Worm (Caenorhabditis elegans) whole organism, young adult: ENCODE data around the gene toca-1.

Experiments
- B0336.3 ChIP-seq: fragments of 200-800 bp; sonication (Bioruptor generic); IDR thresholded peaks from 2 replicates; pipeline ENCODE4 v1.3.6; 2022; ENCODE audit warnings: missing genetic modification characterization, missing compliant biosample characterization
- C06A6.2 ChIP-seq: fragments of 200-800 bp; sonication (Bioruptor generic); conservative IDR thresholded peaks from 2 replicates; pipeline ENCODE4 v1.3.6; 2022; ENCODE audit warnings: missing genetic modification characterization, missing compliant biosample characterization
- C17E4.6 ChIP-seq: fragments of 200-800 bp; sonication (Bioruptor generic); IDR thresholded peaks from 2 replicates; pipeline ENCODE4 v1.3.6; 2022; ENCODE audit warnings: missing genetic modification reagents, missing genetic modification characterization, missing compliant biosample characterization
- F10E7.11 ChIP-seq: sonication (generic microtip); optimal IDR thresholded peaks from 2 replicates; lab custom pipeline; 2017; ENCODE audit warnings: mild to moderate bottlenecking, missing genetic modification characterization, moderate library complexity, missing compliant biosample characterization
- F33H1.4 ChIP-seq: fragments of 200-800 bp; sonication (Bioruptor generic); IDR thresholded peaks from 2 replicates; pipeline ENCODE4 v1.3.6; 2022; ENCODE audit warnings: missing genetic modification reagents, missing genetic modification characterization, missing compliant biosample characterization
- F52B5.7 ChIP-seq: sonication (generic microtip); optimal IDR thresholded peaks from 2 replicates; lab custom pipeline; 2016; ENCODE audit warnings: mild to moderate bottlenecking, missing genetic modification characterization, missing compliant biosample characterization
- F57C9.4 ChIP-seq: sonication (generic microtip); optimal IDR thresholded peaks from 2 replicates; lab custom pipeline; 2017; ENCODE audit warnings: mild to moderate bottlenecking, missing genetic modification characterization, missing compliant biosample characterization
- K12H6.12 ChIP-seq: fragments of 200-800 bp; sonication (Bioruptor generic); optimal IDR thresholded peaks from 2 replicates; lab custom pipeline; 2018; ENCODE audit warnings: mild to moderate bottlenecking, missing genetic modification characterization, missing compliant biosample characterization
- T07F8.4 ChIP-seq: sonication (generic microtip); optimal IDR thresholded peaks from 2 replicates; lab custom pipeline; 2016; ENCODE audit warnings: mild to moderate bottlenecking, missing genetic modification characterization, moderate library complexity, missing compliant biosample characterization
- Y67H2A.10 ChIP-seq: fragments of 200-800 bp; sonication (Bioruptor generic); conservative IDR thresholded peaks from 2 replicates; pipeline ENCODE4 v1.3.6; 2022; ENCODE audit warnings: missing genetic modification reagents, missing genetic modification characterization, missing compliant biosample characterization
- Y79H2A.3 ChIP-seq: fragments of 200-800 bp; sonication (Bioruptor generic); conservative IDR thresholded peaks from 2 replicates; pipeline ENCODE4 v1.3.6; 2022; ENCODE audit warnings: missing genetic modification reagents, missing genetic modification characterization, missing compliant biosample characterization
- Y95B8A.8 ChIP-seq: fragments of 200-800 bp; sonication (Bioruptor generic); IDR thresholded peaks from 2 replicates; pipeline ENCODE4 v1.3.6; 2022; ENCODE audit warnings: missing genetic modification reagents, missing genetic modification characterization, missing compliant biosample characterization
- ZK185.1 ChIP-seq: sonication (generic microtip); optimal IDR thresholded peaks from 2 replicates; lab custom pipeline; 2016; ENCODE audit warnings: mild to moderate bottlenecking, missing genetic modification characterization, missing compliant biosample characterization; ENCODE audit not compliant: poor library complexity, severe bottlenecking
- aptf-2 ChIP-seq: fragments of 200-800 bp; sonication (Bioruptor generic); conservative IDR thresholded peaks from 2 replicates; pipeline ENCODE4 v1.3.6; 2022; ENCODE audit warnings: missing genetic modification reagents, missing genetic modification characterization, missing compliant biosample characterization
- atf-7 ChIP-seq: sonication (generic microtip); optimal IDR thresholded peaks from 2 replicates; lab custom pipeline; 2017; ENCODE audit warnings: mild to moderate bottlenecking, missing genetic modification characterization, missing compliant biosample characterization
- ccch-3 ChIP-seq: fragments of 200-800 bp; sonication (Bioruptor generic); optimal IDR thresholded peaks from 2 replicates; lab custom pipeline; 2018; ENCODE audit warnings: mild to moderate bottlenecking, missing genetic modification characterization, missing compliant biosample characterization
- ceh-27 ChIP-seq: fragments of 200-800 bp; sonication (Bioruptor generic); optimal IDR thresholded peaks from 2 replicates; lab custom pipeline; 2018; ENCODE audit warnings: mild to moderate bottlenecking, missing genetic modification characterization, moderate library complexity, missing compliant biosample characterization
- ceh-58 ChIP-seq: fragments of 200-800 bp; sonication (Bioruptor generic); IDR thresholded peaks from 2 replicates; pipeline ENCODE4 v1.3.6; 2022; ENCODE audit warnings: missing genetic modification characterization, missing compliant biosample characterization
- ceh-79 ChIP-seq: sonication (generic microtip); optimal IDR thresholded peaks from 2 replicates; lab custom pipeline; 2017; ENCODE audit warnings: mild to moderate bottlenecking, missing genetic modification characterization, missing compliant biosample characterization
- chd-7 ChIP-seq: sonication (generic microtip); optimal IDR thresholded peaks from 2 replicates; lab custom pipeline; 2016; ENCODE audit warnings: mild to moderate bottlenecking, missing genetic modification characterization, moderate library complexity, missing compliant biosample characterization
- die-1 ChIP-seq: sonication (generic microtip); optimal IDR thresholded peaks from 2 replicates; lab custom pipeline; 2016; ENCODE audit warnings: missing genotype, mild to moderate bottlenecking, missing genetic modification characterization, missing compliant biosample characterization
- dox-1 ChIP-seq: fragments of 200-800 bp; sonication (Bioruptor generic); IDR thresholded peaks from 2 replicates; pipeline ENCODE4 v1.3.6; 2022; ENCODE audit warnings: missing genetic modification reagents, missing genetic modification characterization, missing compliant biosample characterization
- hlh-26 ChIP-seq: fragments of 200-800 bp; sonication (Bioruptor generic); conservative IDR thresholded peaks from 2 replicates; pipeline ENCODE4 v1.3.6; 2022; ENCODE audit warnings: missing genetic modification reagents, missing genetic modification characterization, missing compliant biosample characterization
- hsf-1 ChIP-seq: fragments of 200-800 bp; sonication (Bioruptor generic); IDR thresholded peaks from 2 replicates; pipeline ENCODE4 v1.3.6; 2022; ENCODE audit warnings: missing genetic modification reagents, missing genetic modification characterization, missing compliant biosample characterization
- let-607 ChIP-seq, 2 experiments: fragments of 200-800 bp in 1 of 2; sonication (Bioruptor generic) in 1 of 2; sonication (generic microtip) in 1 of 2; optimal IDR thresholded peaks; 2 replicates each; lab custom pipeline; 2016 to 2018; ENCODE audit warnings: mild to moderate bottlenecking in 2 of 2, missing compliant biosample characterization in 2 of 2, missing genetic modification characterization in 2 of 2, moderate library complexity in 2 of 2, missing genotype in 1 of 2
- lin-35 ChIP-seq, 3 experiments: fragments of 150-350 bp in 2 of 3; sonication (generic microtip) in 1 of 3; optimal IDR thresholded peaks; 2 replicates each; lab custom pipeline; 2014 to 2018; ENCODE audit warnings: missing biosample characterization in 3 of 3, missing genetic modification characterization in 3 of 3, missing genetic modification reagents in 3 of 3
- lir-1 ChIP-seq: fragments of 200-800 bp; sonication (Bioruptor generic); conservative IDR thresholded peaks from 2 replicates; pipeline ENCODE4 v1.3.6; 2022; ENCODE audit warnings: missing genetic modification reagents, missing genetic modification characterization, missing compliant biosample characterization
- madf-6 ChIP-seq: fragments of 200-800 bp; sonication (Bioruptor generic); IDR thresholded peaks from 2 replicates; pipeline ENCODE4 v1.3.6; 2022; ENCODE audit warnings: missing genetic modification reagents, missing genetic modification characterization, missing compliant biosample characterization
- nfya-1 ChIP-seq: sonication (generic microtip); optimal IDR thresholded peaks from 2 replicates; lab custom pipeline; 2017; ENCODE audit warnings: antibody characterized with exemption, missing compliant biosample characterization, missing genetic modification characterization, borderline replicate concordance; ENCODE audit not compliant: insufficient read depth
- nhr-179 ChIP-seq: sonication (generic microtip); optimal IDR thresholded peaks from 2 replicates; lab custom pipeline; 2016; ENCODE audit warnings: mild to moderate bottlenecking, missing genetic modification characterization, missing compliant biosample characterization
- nhr-80 ChIP-seq: sonication (generic microtip); optimal IDR thresholded peaks from 2 replicates; lab custom pipeline; 2016; ENCODE audit warnings: missing genetic modification characterization, missing compliant biosample characterization
- pha-4 ChIP-seq: fragments of 150-350 bp; sonication (generic microtip); optimal IDR thresholded peaks from 2 replicates; lab custom pipeline; 2014; ENCODE audit warnings: missing biosample characterization, missing genetic modification reagents, missing genetic modification characterization
- rcor-1 ChIP-seq: fragments of 200-800 bp; sonication (Bioruptor generic); IDR thresholded peaks from 2 replicates; pipeline ENCODE4 v1.3.6; 2022; ENCODE audit warnings: missing genetic modification reagents, missing genetic modification characterization, missing compliant biosample characterization
- sdz-38 ChIP-seq: sonication (generic microtip); optimal IDR thresholded peaks from 2 replicates; lab custom pipeline; 2016; ENCODE audit warnings: missing genotype, missing genetic modification characterization, missing compliant biosample characterization
- snpc-1.3 ChIP-seq: sonication (generic microtip); optimal IDR thresholded peaks from 2 replicates; lab custom pipeline; 2017; ENCODE audit warnings: missing genetic modification characterization, mild to moderate bottlenecking, missing compliant biosample characterization, antibody characterized with exemption, moderate library complexity, missing genotype, missing genetic modification reagents; ENCODE audit not compliant: insufficient read depth
- snpc-3.4 ChIP-seq: sonication (generic microtip); optimal IDR thresholded peaks from 2 replicates; lab custom pipeline; 2017; ENCODE audit warnings: missing genetic modification characterization, mild to moderate bottlenecking, missing compliant biosample characterization, antibody characterized with exemption, moderate library complexity, missing genotype, missing genetic modification reagents
- snpc-4 ChIP-seq, 5 experiments: fragments of 150-350 bp in 1 of 5; sonication (generic microtip) in 4 of 5; optimal IDR thresholded peaks; 2 replicates each; lab custom pipeline; 2014 to 2018; ENCODE audit warnings: missing genetic modification characterization in 5 of 5, missing biosample characterization in 3 of 5, antibody characterized with exemption in 2 of 5, mild to moderate bottlenecking in 2 of 5, missing compliant biosample characterization in 2 of 5, missing genotype in 2 of 5, moderate library complexity in 2 of 5, missing genetic modification reagents in 1 of 5
- somi-1 ChIP-seq: fragments of 200-800 bp; sonication (Bioruptor generic); optimal IDR thresholded peaks from 2 replicates; lab custom pipeline; 2018; ENCODE audit warnings: mild to moderate bottlenecking, missing genetic modification characterization, missing compliant biosample characterization
- sptf-2 ChIP-seq: fragments of 200-800 bp; sonication (Bioruptor generic); optimal IDR thresholded peaks from 2 replicates; lab custom pipeline; 2018; ENCODE audit warnings: mild to moderate bottlenecking, missing genetic modification characterization, missing compliant biosample characterization
- tbx-9 ChIP-seq: sonication (generic microtip); optimal IDR thresholded peaks from 2 replicates; lab custom pipeline; 2016; ENCODE audit warnings: borderline replicate concordance, missing genetic modification characterization, inconsistent platforms, missing compliant biosample characterization
- unc-62 ChIP-seq: fragments of 150-350 bp; optimal IDR thresholded peaks from 2 replicates; lab custom pipeline; 2014; ENCODE audit warnings: missing biosample characterization, missing genetic modification reagents, missing genetic modification characterization
- zfh-2 ChIP-seq: fragments of 200-800 bp; sonication (Bioruptor generic); conservative IDR thresholded peaks from 2 replicates; pipeline ENCODE4 v1.3.6; 2022; ENCODE audit warnings: missing genetic modification reagents, missing genetic modification characterization, missing compliant biosample characterization
- ztf-22 ChIP-seq: fragments of 200-800 bp; sonication (Bioruptor generic); optimal IDR thresholded peaks from 2 replicates; lab custom pipeline; 2018; ENCODE audit warnings: mild to moderate bottlenecking, missing genetic modification characterization, moderate library complexity, missing compliant biosample characterization
- ztf-26 ChIP-seq: sonication (generic microtip); optimal IDR thresholded peaks from 2 replicates; lab custom pipeline; 2017; ENCODE audit warnings: missing genetic modification characterization, missing compliant biosample characterization
- ztf-28 ChIP-seq: fragments of 200-800 bp; sonication (Bioruptor generic); IDR thresholded peaks from 2 replicates; pipeline ENCODE4 v1.3.6; 2022; ENCODE audit warnings: missing genetic modification reagents, missing genetic modification characterization, missing compliant biosample characterization
- ztf-3 ChIP-seq: fragments of 200-800 bp; sonication (Bioruptor generic); optimal IDR thresholded peaks from 2 replicates; lab custom pipeline; 2018; ENCODE audit warnings: mild to moderate bottlenecking, missing genetic modification characterization, missing compliant biosample characterization
- ztf-6 ChIP-seq: fragments of 200-800 bp; sonication (Bioruptor generic); IDR thresholded peaks from 2 replicates; pipeline ENCODE4 v1.3.6; 2022; ENCODE audit warnings: missing genetic modification reagents, missing genetic modification characterization, missing compliant biosample characterization

Gene toca-1

DNA sequence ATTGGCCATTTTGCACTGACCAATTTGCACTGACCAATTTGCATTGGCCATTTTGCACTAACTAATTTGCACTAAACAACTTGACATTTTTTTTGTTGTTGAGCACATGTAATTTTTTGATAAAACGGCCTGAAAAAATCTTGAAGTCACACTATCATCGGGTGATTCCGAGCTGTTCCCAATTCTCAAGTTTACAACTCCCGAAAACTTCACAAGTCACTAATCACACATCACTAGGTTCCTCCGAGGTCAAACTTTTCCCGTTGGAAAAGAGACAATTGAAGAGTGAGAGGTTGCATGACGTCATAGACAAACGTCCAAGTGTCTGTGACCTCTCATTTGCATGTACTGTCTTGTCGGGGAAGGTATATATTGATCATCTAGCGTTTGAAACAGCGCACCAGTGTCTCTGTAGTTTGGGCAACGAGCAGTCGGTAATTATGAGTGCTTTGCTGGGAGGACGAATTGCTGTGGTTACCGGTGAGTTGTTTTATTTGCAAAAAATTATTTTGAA, 35.1 kb downstream of the toca-1 start, which contains the start of the genes D1005.10 and dhs-25 (continued):
- TF ChIP-seq nfya-1 (tag; lab: Kevin White, UChicago): no peak
- TF ChIP-seq hlh-26 (GFP tag; lab: Robert Waterston, UW): no peak
- 0 out of 2 replicates have a peak, but pooled peaks have one; percentile 38 for TF ChIP-seq ztf-6 (GFP tag; lab: Robert Waterston, UW)
- no peak for TF ChIP-seq ztf-3
- TF ChIP-seq rcor-1 (GFP tag; lab: Robert Waterston, UW): no peak
- TF ChIP-seq tbx-9 (tag; lab: Kevin White, UChicago): no peak
- no peak for TF ChIP-seq Y79H2A.3 (GFP tag; lab: Robert Waterston, UW)
- TF ChIP-seq atf-7 (tag; lab: Kevin White, UChicago): peak; percentile 100
- no peak for TF ChIP-seq nhr-179 (tag; lab: Kevin White, UChicago)
- no peak for TF ChIP-seq sdz-38
- peak; percentile 39 for TF ChIP-seq ztf-26 (tag; lab: Kevin White, UChicago)
- TF ChIP-seq hsf-1 (GFP tag; lab: Robert Waterston, UW): no peak
- peak; percentile 52 for TF ChIP-seq somi-1 (GFP tag; lab: Kevin White, UChicago)
- TF ChIP-seq C17E4.6: no peak
- TF ChIP-seq B0336.3 (GFP tag; lab: Robert Waterston, UW): peak; percentile 58; the same call in 1 of the 2 replicates
- TF ChIP-seq zfh-2 (GFP tag; lab: Robert Waterston, UW): no peak
- no peak for TF ChIP-seq Y67H2A.10
- TF ChIP-seq aptf-2 (GFP tag; lab: Robert Waterston, UW): no peak
- TF ChIP-seq F33H1.4 (GFP tag; lab: Robert Waterston, UW): no peak
- TF ChIP-seq let-607 (tag; optimal IDR thresholded peaks at IDR 0.05; lab: Kevin White, UChicago): peak in 1 of 2 experiments; percentile 17
- no peak for TF ChIP-seq F57C9.4 (tag; lab: Kevin White, UChicago)
- TF ChIP-seq lin-35 (GFP tag; optimal IDR thresholded peaks at IDR 0.05; lab: Kevin White, UChicago): peak in 1 of 3 experiments; percentile 17
- TF ChIP-seq madf-6: no peak
- TF ChIP-seq ZK185.1 (tag; lab: Kevin White, UChicago): peak; percentile 60
- peak; percentile 47 for TF ChIP-seq chd-7
- peak; percentile 86 for TF ChIP-seq pha-4
- no peak for TF ChIP-seq ceh-58 (GFP tag; lab: Robert Waterston, UW)
- TF ChIP-seq K12H6.12 (tag; lab: Kevin White, UChicago): no peak
- TF ChIP-seq lir-1 (GFP tag; lab: Robert Waterston, UW): no peak
- no peak for TF ChIP-seq die-1 (tag; lab: Kevin White, UChicago)
- TF ChIP-seq ztf-22 (GFP tag; lab: Kevin White, UChicago): peak; percentile 34
- TF ChIP-seq unc-62 (GFP tag; lab: Kevin White, UChicago): no peak
- TF ChIP-seq ztf-28 (GFP tag; lab: Robert Waterston, UW): no peak
- TF ChIP-seq nhr-80 (tag; lab: Kevin White, UChicago): peak; percentile 65
- TF ChIP-seq snpc-1.3 (tag; lab: Kevin White, UChicago): no peak
- TF ChIP-seq F52B5.7 (tag; lab: Kevin White, UChicago): no peak
- TF ChIP-seq ceh-27 (GFP tag; lab: Kevin White, UChicago): no peak
- TF ChIP-seq ceh-79: no peak
- no peak for TF ChIP-seq ccch-3 (GFP tag; lab: Kevin White, UChicago)
- TF ChIP-seq T07F8.4 (tag; lab: Kevin White, UChicago): no peak
- peak; percentile 39; the same call in 1 of the 2 replicates for TF ChIP-seq dox-1 (GFP tag; lab: Robert Waterston, UW)
- no peak for TF ChIP-seq snpc-3.4 (tag; lab: Kevin White, UChicago)
- 0 out of 2 replicates have a peak, but pooled peaks have one; percentile 40 for TF ChIP-seq C06A6.2
- TF ChIP-seq sptf-2 (GFP tag; lab: Kevin White, UChicago): no peak
- no peak for TF ChIP-seq Y95B8A.8 (GFP tag; lab: Robert Waterston, UW)
- no peak for TF ChIP-seq F10E7.11
- no peak for TF ChIP-seq snpc-4 (GFP tag; optimal IDR thresholded peaks at IDR 0.05; lab: Kevin White, UChicago)
- peak in 2 of 4 experiments; percentile 16 to 40 for TF ChIP-seq snpc-4 (tag; optimal IDR thresholded peaks at IDR 0.05; lab: Kevin White, UChicago)
